Fruit fly (Drosophila melanogaster) whole organism, embryonic: ENCODE data around the gene Sas-6.

Source experiments
- BEAF-32 ChIP-seq: fragments of 200-800 bp; sonication (Bioruptor generic); optimal IDR thresholded peaks from 3 replicates; lab custom pipeline; 2017; ENCODE audit warnings: missing biosample characterization, missing genetic modification characterization, mild to moderate bottlenecking, moderate library complexity, missing genetic modification reagents
- CG10267 ChIP-seq: fragments of 200-800 bp; sonication (Bioruptor generic); optimal IDR thresholded peaks from 2 replicates; lab custom pipeline; 2018; ENCODE audit warnings: missing biosample characterization, mild to moderate bottlenecking, missing genetic modification characterization, moderate library complexity
- CG10959 ChIP-seq: fragments of 200-800 bp; sonication (Bioruptor generic); IDR thresholded peaks from 2 replicates; pipeline ENCODE4 v1.3.6; 2022; ENCODE audit warnings: missing biosample characterization, missing genetic modification characterization
- CG11723 ChIP-seq: fragments of 200-800 bp; sonication (Bioruptor generic); optimal IDR thresholded peaks from 2 replicates; lab custom pipeline; 2017; ENCODE audit warnings: missing biosample characterization, mild to moderate bottlenecking, missing genetic modification characterization
- CG12219 ChIP-seq: fragments of 200-800 bp; sonication (Bioruptor generic); optimal IDR thresholded peaks from 3 replicates; lab custom pipeline; 2018; ENCODE audit warnings: missing biosample characterization, mild to moderate bottlenecking, missing genetic modification characterization
- CG14710 ChIP-seq: fragments of 200-800 bp; sonication (Bioruptor generic); optimal IDR thresholded peaks from 3 replicates; lab custom pipeline; 2019; ENCODE audit warnings: missing biosample characterization, mild to moderate bottlenecking, missing genetic modification characterization, moderate library complexity
- CG1603 ChIP-seq: fragments of 200-800 bp; sonication (Bioruptor generic); optimal IDR thresholded peaks from 2 replicates; lab custom pipeline; 2019; ENCODE audit warnings: missing biosample characterization, mild to moderate bottlenecking, missing genetic modification characterization, moderate library complexity
- CG16813 ChIP-seq: fragments of 200-800 bp; sonication (Bioruptor generic); IDR thresholded peaks from 3 replicates; pipeline ENCODE4 v1.3.6; 2022; ENCODE audit warnings: missing biosample characterization, missing genetic modification characterization; ENCODE audit not compliant: partially characterized antibody
- CG17568 ChIP-seq: fragments of 200-800 bp; sonication (Bioruptor generic); optimal IDR thresholded peaks from 2 replicates; lab custom pipeline; 2018; ENCODE audit warnings: missing biosample characterization, mild to moderate bottlenecking, missing genetic modification characterization, moderate library complexity
- CG2116 ChIP-seq: fragments of 200-800 bp; sonication (Bioruptor generic); optimal IDR thresholded peaks from 3 replicates; lab custom pipeline; 2018; ENCODE audit warnings: missing biosample characterization, mild to moderate bottlenecking, missing genetic modification characterization
- CG2129 ChIP-seq: fragments of 200-800 bp; sonication (Bioruptor generic); IDR thresholded peaks from 2 replicates; pipeline ENCODE4 v1.3.6; 2022; ENCODE audit warnings: missing biosample characterization, missing genetic modification characterization; ENCODE audit not compliant: partially characterized antibody
- CG2202 ChIP-seq: fragments of 200-800 bp; sonication (Bioruptor generic); optimal IDR thresholded peaks from 2 replicates; lab custom pipeline; 2018; ENCODE audit warnings: missing biosample characterization, mild to moderate bottlenecking, missing genetic modification characterization
- CG32532 ChIP-seq: fragments of 200-800 bp; sonication (Bioruptor generic); IDR thresholded peaks from 2 replicates; pipeline ENCODE4 v1.3.6; 2022; ENCODE audit warnings: missing biosample characterization, missing genetic modification characterization
- CG34422 ChIP-seq: fragments of 200-800 bp; sonication (Bioruptor generic); IDR thresholded peaks from 3 replicates; pipeline ENCODE4 v1.3.6; 2022; ENCODE audit warnings: missing biosample characterization, missing genetic modification characterization
- CG3726 ChIP-seq: fragments of 200-800 bp; sonication (Bioruptor generic); IDR thresholded peaks from 3 replicates; pipeline ENCODE4, ENCODE4 v1.3.6; 2022; ENCODE audit warnings: missing biosample characterization, missing genetic modification characterization
- CG43689 ChIP-seq: fragments of 200-800 bp; sonication (Bioruptor generic); IDR thresholded peaks from 2 replicates; pipeline ENCODE4 v1.3.6; 2022; ENCODE audit warnings: missing biosample characterization, missing genetic modification characterization
- CG6765 ChIP-seq: fragments of 200-800 bp; sonication (Bioruptor generic); optimal IDR thresholded peaks from 3 replicates; lab custom pipeline; 2017; ENCODE audit warnings: missing biosample characterization, mild to moderate bottlenecking, missing genetic modification characterization
- CG7372 ChIP-seq: fragments of 200-800 bp; sonication (Bioruptor generic); IDR thresholded peaks from 2 replicates; pipeline ENCODE4 v1.3.6; 2022; ENCODE audit warnings: missing biosample characterization, missing genetic modification characterization
- CG7928 ChIP-seq: fragments of 200-800 bp; sonication (Bioruptor generic); optimal IDR thresholded peaks from 2 replicates; lab custom pipeline; 2017; ENCODE audit warnings: missing biosample characterization, mild to moderate bottlenecking, missing genetic modification characterization
- CG7963 ChIP-seq: fragments of 200-800 bp; sonication (Bioruptor generic); IDR thresholded peaks from 3 replicates; pipeline ENCODE4 v1.3.6; 2022; ENCODE audit warnings: missing biosample characterization, missing genetic modification characterization; ENCODE audit not compliant: partially characterized antibody
- CG8290 ChIP-seq, 3 experiments: fragments of 200-800 bp; sonication (Bioruptor generic); optimal IDR thresholded peaks; 2 replicates each; lab custom pipeline; 2016 to 2019; ENCODE audit warnings: missing biosample characterization in 3 of 3, missing genetic modification characterization in 3 of 3, mild to moderate bottlenecking in 2 of 3, moderate library complexity in 1 of 3
- CG9932 ChIP-seq: fragments of 200-800 bp; sonication (Bioruptor generic); IDR thresholded peaks from 2 replicates; pipeline ENCODE4 v1.3.6; 2022; ENCODE audit warnings: missing biosample characterization, missing genetic modification characterization
- Doc2 ChIP-seq: fragments of 200-800 bp; sonication (Bioruptor generic); IDR thresholded peaks from 2 replicates; pipeline ENCODE4 v1.3.6; 2022; ENCODE audit warnings: missing biosample characterization, missing genetic modification characterization
- Doc3 ChIP-seq: fragments of 200-800 bp; sonication (Bioruptor generic); IDR thresholded peaks from 3 replicates; pipeline ENCODE4 v1.3.6; 2022; ENCODE audit warnings: missing biosample characterization, missing genetic modification characterization; ENCODE audit not compliant: partially characterized antibody
- Dref ChIP-seq: fragments of 200-800 bp; sonication (Bioruptor generic); IDR thresholded peaks from 2 replicates; pipeline ENCODE4 v1.3.6; 2022; ENCODE audit warnings: missing biosample characterization, missing genetic modification characterization
- HLHmδ ChIP-seq: fragments of 200-800 bp; sonication (Bioruptor generic); optimal IDR thresholded peaks from 2 replicates; lab custom pipeline; 2018; ENCODE audit warnings: missing biosample characterization, mild to moderate bottlenecking, missing genetic modification characterization, moderate library complexity
- HmgZ ChIP-seq: fragments of 200-800 bp; sonication (Bioruptor generic); optimal IDR thresholded peaks from 2 replicates; lab custom pipeline; 2018; ENCODE audit warnings: missing biosample characterization, mild to moderate bottlenecking, missing genetic modification characterization
- Hr51 ChIP-seq, 2 experiments: fragments of 200-800 bp; sonication (Bioruptor generic); optimal IDR thresholded peaks; 2 replicates in 1 of 2; 3 replicates in 1 of 2; lab custom pipeline; 2016 to 2018; ENCODE audit warnings: missing biosample characterization in 2 of 2, missing genetic modification characterization in 2 of 2, mild to moderate bottlenecking in 1 of 2, moderate library complexity in 1 of 2
- Meics ChIP-seq: fragments of 200-800 bp; sonication (Bioruptor generic); optimal IDR thresholded peaks from 2 replicates; lab custom pipeline; 2017; ENCODE audit warnings: missing biosample characterization, mild to moderate bottlenecking, missing genetic modification characterization
- Opbp ChIP-seq: fragments of 200-800 bp; sonication (Bioruptor generic); IDR thresholded peaks from 3 replicates; pipeline ENCODE4 v1.3.6; 2022; ENCODE audit warnings: missing biosample characterization, missing genetic modification characterization; ENCODE audit not compliant: partially characterized antibody
- Scr ChIP-seq: fragments of 200-800 bp; sonication (Bioruptor generic); IDR thresholded peaks from 2 replicates; pipeline ENCODE4 v1.3.6; 2022; ENCODE audit warnings: missing biosample characterization, missing genetic modification characterization; ENCODE audit not compliant: partially characterized antibody
- amos ChIP-seq: fragments of 200-800 bp; sonication (Bioruptor generic); IDR thresholded peaks from 2 replicates; pipeline ENCODE4 v1.3.6; 2022; ENCODE audit warnings: missing biosample characterization, missing genetic modification characterization; ENCODE audit not compliant: partially characterized antibody
- btn ChIP-seq: fragments of 200-800 bp; sonication (Bioruptor generic); optimal IDR thresholded peaks from 2 replicates; lab custom pipeline; 2016; ENCODE audit warnings: missing biosample characterization, missing genetic modification characterization
- crp ChIP-seq, 2 experiments: fragments of 200-800 bp; sonication (Bioruptor generic); optimal IDR thresholded peaks; 2 replicates in 1 of 2; 3 replicates in 1 of 2; lab custom pipeline; 2017; ENCODE audit warnings: missing biosample characterization in 2 of 2, missing genetic modification characterization in 2 of 2, mild to moderate bottlenecking in 1 of 2, moderate library complexity in 1 of 2
- esg ChIP-seq: fragments of 200-800 bp; sonication (Bioruptor generic); conservative IDR thresholded peaks from 2 replicates; pipeline ENCODE4 v1.3.6; 2022; ENCODE audit warnings: missing biosample characterization, missing genetic modification characterization
- gfzf ChIP-seq: fragments of 200-800 bp; sonication (Bioruptor generic); optimal IDR thresholded peaks from 2 replicates; lab custom pipeline; 2016; ENCODE audit warnings: missing biosample characterization, mild to moderate bottlenecking, missing genetic modification characterization, moderate library complexity
- grau ChIP-seq: fragments of 200-800 bp; optimal IDR thresholded peaks from 3 replicates; lab custom pipeline; 2019; ENCODE audit warnings: missing biosample characterization, mild to moderate bottlenecking, missing genetic modification characterization, moderate library complexity
- ham ChIP-seq: fragments of 200-800 bp; sonication (Bioruptor generic); IDR thresholded peaks from 2 replicates; pipeline ENCODE4 v1.3.6; 2022; ENCODE audit warnings: missing biosample characterization, missing genetic modification characterization
- nerfin-2 ChIP-seq: fragments of 200-800 bp; sonication (Bioruptor generic); IDR thresholded peaks from 2 replicates; pipeline ENCODE4 v1.3.6; 2022; ENCODE audit warnings: missing biosample characterization, missing genetic modification characterization; ENCODE audit not compliant: partially characterized antibody
- p53 ChIP-seq: fragments of 200-800 bp; sonication (Bioruptor generic); optimal IDR thresholded peaks from 2 replicates; lab custom pipeline; 2016; ENCODE audit warnings: missing biosample characterization, missing genetic modification characterization
- pan ChIP-seq, 4 experiments: fragments of >200 bp in 3 of 4; fragments of 200-800 bp in 1 of 4; sonication (Bioruptor generic) in 1 of 4; optimal IDR thresholded peaks in 3 of 4; IDR thresholded peaks in 1 of 4; 2 replicates each; pipeline versions ENCODE4 v1.3.6 to Lab custom; 2017 to 2022; ENCODE audit warnings: missing biosample characterization in 2 of 4, missing genetic modification characterization in 2 of 4, mixed read lengths in 1 of 4
- repo ChIP-seq: fragments of 200-800 bp; sonication (Bioruptor generic); optimal IDR thresholded peaks from 2 replicates; lab custom pipeline; 2016; ENCODE audit warnings: missing biosample characterization, missing genetic modification characterization
- tll ChIP-seq, 2 experiments: fragments of 200-800 bp in 1 of 2; fragments of >200 bp in 1 of 2; sonication (Bioruptor generic) in 1 of 2; optimal IDR thresholded peaks; 2 replicates each; lab custom pipeline; 2017 to 2019; ENCODE audit warnings: missing biosample characterization in 2 of 2, missing genetic modification characterization in 2 of 2, mild to moderate bottlenecking in 1 of 2, moderate library complexity in 1 of 2
- tna ChIP-seq: fragments of 200-800 bp; sonication (Bioruptor generic); IDR thresholded peaks from 2 replicates; pipeline ENCODE4 v1.3.6; 2022; ENCODE audit warnings: missing biosample characterization, missing genetic modification characterization; ENCODE audit not compliant: partially characterized antibody
- trem ChIP-seq: fragments of 200-800 bp; optimal IDR thresholded peaks from 3 replicates; lab custom pipeline; 2019; ENCODE audit warnings: missing biosample characterization, mild to moderate bottlenecking, missing genetic modification characterization, moderate library complexity
- tx ChIP-seq: fragments of 200-800 bp; sonication (Bioruptor generic); optimal IDR thresholded peaks from 2 replicates; lab custom pipeline; 2016; ENCODE audit warnings: missing biosample characterization, missing genetic modification characterization
- usp ChIP-seq: fragments of >200 bp; optimal IDR thresholded peaks from 2 replicates; lab custom pipeline; 2017; ENCODE audit warnings: missing biosample characterization, missing genetic modification characterization

The Sas-6 gene

dm6 chr3R:29995035-29995434 lies at the start of gene Sas-6, which contains the start of gene CG7903:
TSS of gene Sas-6 (plus strand) at chr3R:29995357.
TSS of gene CG7903 (minus strand) at chr3R:29995231.
- TF ChIP-seq usp (GFP tag; lab: Kevin White, UChicago) (no peak), CG7963 (peak; percentile 71; the same call in 2 of the 3 replicates), CG3726 (GFP tag; lab: Robert Waterston, UW) (no peak), Doc2 (GFP tag; lab: Robert Waterston, UW) (no peak), btn (no peak), amos (GFP tag; lab: Robert Waterston, UW) (peak; percentile 78), CG11723 (GFP tag; lab: Kevin White, UChicago) (no peak), tx (GFP tag; lab: Kevin White, UChicago) (no peak), CG10267 (peak; percentile 2), crp (GFP tag; optimal IDR thresholded peaks at IDR 0.05; lab: Kevin White, UChicago) (peak in 1 of 2 experiments; percentile 2), CG2202 (tag; lab: Kevin White, UChicago) (no peak), CG32532 (no peak), Meics (peak; percentile 92), CG2129 (GFP tag; lab: Robert Waterston, UW) (peak; percentile 22; the same call in 1 of the 2 replicates), CG9932 (GFP tag; lab: Robert Waterston, UW) (no peak), CG14710 (tag; lab: Kevin White, UChicago) (peak; percentile 33), CG34422 (GFP tag; lab: Robert Waterston, UW) (0 out of 3 replicates have a peak, but pooled peaks have one; percentile 40), CG10959 (no peak), CG7372 (GFP tag; lab: Robert Waterston, UW) (no peak), CG17568 (GFP tag; lab: Kevin White, UChicago) (no peak), gfzf (GFP tag; lab: Kevin White, UChicago) (peak; percentile 67), Hr51 (GFP tag; optimal IDR thresholded peaks at IDR 0.05; lab: Kevin White, UChicago) (no peak), pan (optimal IDR thresholded peaks at IDR 0.05; lab: Kevin White, UChicago) (no peak), pan (GFP tag; optimal IDR thresholded peaks at IDR 0.05 in 1 of 2, IDR thresholded peaks at IDR 0.05 in 1 of 2) (no peak), Dref (GFP tag; lab: Robert Waterston, UW) (peak; percentile 89), Opbp (GFP tag; lab: Robert Waterston, UW) (peak; percentile 60; the same call in 1 of the 3 replicates), CG43689 (GFP tag; lab: Robert Waterston, UW) (no peak), HmgZ (tag; lab: Kevin White, UChicago) (peak; percentile 33), p53 (no peak), CG16813 (GFP tag; lab: Robert Waterston, UW) (peak; percentile 69), CG2116 (GFP tag; lab: Kevin White, UChicago) (peak; percentile 92), CG1603 (tag; lab: Kevin White, UChicago) (peak; percentile 31), CG8290 (GFP tag; optimal IDR thresholded peaks at IDR 0.05; lab: Kevin White, UChicago) (no peak), CG8290 (tag; optimal IDR thresholded peaks at IDR 0.05; lab: Kevin White, UChicago) (no peak), CG6765 (GFP tag; lab: Kevin White, UChicago) (no peak), esg (GFP tag; lab: Robert Waterston, UW) (no peak), nerfin-2 (GFP tag; lab: Robert Waterston, UW) (peak; percentile 56; the same call in 1 of the 2 replicates), tna (GFP tag; lab: Robert Waterston, UW) (peak; percentile 43; the same call in 1 of the 2 replicates), BEAF-32 (GFP tag; lab: Kevin White, UChicago) (peak; percentile 73), ham (GFP tag; lab: Robert Waterston, UW) (no peak), CG12219 (GFP tag; lab: Kevin White, UChicago) (no peak), CG7928 (no peak), grau (tag; lab: Kevin White, UChicago) (no peak), HLHmδ (GFP tag; lab: Kevin White, UChicago) (no peak), trem (tag; lab: Kevin White, UChicago) (peak; percentile 33), Scr (GFP tag; lab: Robert Waterston, UW) (peak; percentile 75), tll (GFP tag; optimal IDR thresholded peaks at IDR 0.05; lab: Kevin White, UChicago) (no peak), repo (GFP tag; lab: Kevin White, UChicago) (no peak), Doc3 (GFP tag; lab: Robert Waterston, UW) (peak; percentile 60; the same call in 2 of the 3 replicates)
